Worm (Caenorhabditis elegans) whole organism, early embryonic: ENCODE results near the gene T13C2.2.

Experiments
- F13C5.2 ChIP-seq: sonication (generic microtip); optimal IDR thresholded peaks from 2 replicates; lab custom pipeline; 2017; ENCODE audit warnings: mild to moderate bottlenecking, missing genetic modification characterization, inconsistent platforms, missing compliant biosample characterization
- aly-1 ChIP-seq: sonication (generic microtip); optimal IDR thresholded peaks from 2 replicates; lab custom pipeline; 2016; ENCODE audit warnings: missing genetic modification characterization, missing compliant biosample characterization
- ama-1 ChIP-seq: fragments of 150-350 bp; optimal IDR thresholded peaks from 2 replicates; lab custom pipeline; 2014
- ceh-13 ChIP-seq: fragments of 200-800 bp; sonication (Bioruptor generic); optimal IDR thresholded peaks from 2 replicates; lab custom pipeline; 2018; ENCODE audit warnings: mild to moderate bottlenecking, missing genetic modification characterization, missing compliant biosample characterization
- ets-7 ChIP-seq: sonication (generic microtip); optimal IDR thresholded peaks from 2 replicates; lab custom pipeline; 2016; ENCODE audit warnings: missing genotype, missing genetic modification characterization, missing compliant biosample characterization
- flt-1 ChIP-seq: fragments of 200-800 bp; sonication (Bioruptor generic); IDR thresholded peaks from 2 replicates; pipeline ENCODE4 v1.3.6; 2022; ENCODE audit warnings: missing genetic modification characterization, missing compliant biosample characterization
- hmbx-1 ChIP-seq: sonication (generic microtip); optimal IDR thresholded peaks from 2 replicates; lab custom pipeline; 2016; ENCODE audit warnings: mild to moderate bottlenecking, missing genetic modification characterization, missing compliant biosample characterization
- hmg-4 ChIP-seq: fragments of 200-800 bp; sonication (Bioruptor generic); optimal IDR thresholded peaks from 2 replicates; lab custom pipeline; 2018; ENCODE audit warnings: mild to moderate bottlenecking, missing genetic modification characterization, missing compliant biosample characterization
- scrt-1 ChIP-seq: fragments of 200-800 bp; sonication (Bioruptor generic); IDR thresholded peaks from 2 replicates; pipeline ENCODE4 v1.3.6; 2022; ENCODE audit warnings: missing genetic modification characterization, missing compliant biosample characterization
- tbx-11 ChIP-seq: fragments of 200-800 bp; sonication (Bioruptor generic); IDR thresholded peaks from 2 replicates; pipeline ENCODE4 v1.3.6; 2022; ENCODE audit warnings: missing genetic modification characterization, missing compliant biosample characterization
- tbx-37 ChIP-seq: fragments of 200-800 bp; sonication (Bioruptor generic); conservative IDR thresholded peaks from 2 replicates; pipeline ENCODE4 v1.3.6; 2022; ENCODE audit warnings: missing genetic modification reagents, missing genetic modification characterization, missing compliant biosample characterization
- tra-4 ChIP-seq: sonication (generic microtip); optimal IDR thresholded peaks from 2 replicates; lab custom pipeline; 2017; ENCODE audit warnings: missing genetic modification characterization, missing compliant biosample characterization

DNA sequence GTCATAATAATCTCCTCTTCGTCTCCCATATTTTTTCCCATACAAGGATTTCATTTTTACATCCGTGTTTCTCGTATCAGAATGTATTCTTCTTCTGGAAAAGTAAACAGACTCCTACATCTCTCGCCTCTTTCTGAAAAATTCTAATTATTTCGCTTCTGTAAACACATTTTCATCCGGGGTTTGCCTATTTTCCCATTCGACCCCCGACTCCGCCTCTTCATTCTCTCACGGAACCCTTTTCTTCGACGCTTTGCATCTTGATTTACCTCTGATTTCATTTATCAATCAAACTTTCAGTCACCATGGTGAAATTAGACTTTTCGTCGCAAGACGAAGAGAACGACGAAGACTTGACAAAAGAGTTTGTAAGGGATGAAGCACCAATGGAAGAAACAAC, 18.7 kb downstream of the T13C2.2 start, which contains the start of gene snt-1:
- TF ChIP-seq ama-1 (lab: Kevin White, UChicago) (no peak), scrt-1 (no peak), hmg-4 (GFP tag; lab: Kevin White, UChicago) (no peak), flt-1 (GFP tag; lab: Robert Waterston, UW) (no peak), ceh-13 (GFP tag; lab: Kevin White, UChicago) (no peak), tbx-37 (no peak), ets-7 (tag; lab: Kevin White, UChicago) (no peak), aly-1 (tag; lab: Kevin White, UChicago) (no peak), F13C5.2 (tag; lab: Kevin White, UChicago) (no peak), tbx-11 (GFP tag; lab: Robert Waterston, UW) (no peak), hmbx-1 (tag; lab: Kevin White, UChicago) (no peak), tra-4 (tag; lab: Kevin White, UChicago) (no peak)
